Worm (Caenorhabditis elegans) whole organism, late embryonic: ENCODE data around the gene snf-7.

Source experiments
- fkh-10 ChIP-seq: fragments of 150-350 bp; optimal IDR thresholded peaks from 2 replicates; lab custom pipeline; 2014; ENCODE audit warnings: missing biosample characterization, missing genetic modification reagents, missing genetic modification characterization
- hlh-30 ChIP-seq: sonication (generic microtip); optimal IDR thresholded peaks from 2 replicates; lab custom pipeline; 2017; ENCODE audit warnings: antibody characterized with exemption, missing genetic modification characterization, missing compliant biosample characterization; ENCODE audit not compliant: insufficient read depth
- nhr-11 ChIP-seq: fragments of 150-350 bp; optimal IDR thresholded peaks from 2 replicates; lab custom pipeline; 2014; ENCODE audit warnings: missing biosample characterization, missing genetic modification characterization
- nhr-232 ChIP-seq: sonication (generic microtip); optimal IDR thresholded peaks from 2 replicates; lab custom pipeline; 2016; ENCODE audit warnings: missing genetic modification characterization, missing compliant biosample characterization
- pha-4 ChIP-seq: fragments of 150-350 bp; optimal IDR thresholded peaks from 2 replicates; lab custom pipeline; 2018; ENCODE audit warnings: missing biosample characterization, missing genetic modification reagents, missing genetic modification characterization
- tbx-7 ChIP-seq: sonication (generic microtip); optimal IDR thresholded peaks from 2 replicates; lab custom pipeline; 2016; ENCODE audit warnings: missing genotype, missing genetic modification characterization, missing compliant biosample characterization
- unc-3 ChIP-seq, 2 experiments: fragments of 200-800 bp in 1 of 2; sonication (Bioruptor generic) in 1 of 2; sonication (generic microtip) in 1 of 2; conservative IDR thresholded peaks in 1 of 2; optimal IDR thresholded peaks in 1 of 2; 2 replicates each; pipeline versions ENCODE4 v1.3.6 to Lab custom; 2016 to 2022; ENCODE audit warnings: missing compliant biosample characterization in 2 of 2, missing genetic modification characterization in 2 of 2, missing genetic modification reagents in 1 of 2
- zip-5 ChIP-seq: sonication (generic microtip); optimal IDR thresholded peaks from 2 replicates; lab custom pipeline; 2016; ENCODE audit warnings: missing genetic modification characterization, missing compliant biosample characterization

DNA sequence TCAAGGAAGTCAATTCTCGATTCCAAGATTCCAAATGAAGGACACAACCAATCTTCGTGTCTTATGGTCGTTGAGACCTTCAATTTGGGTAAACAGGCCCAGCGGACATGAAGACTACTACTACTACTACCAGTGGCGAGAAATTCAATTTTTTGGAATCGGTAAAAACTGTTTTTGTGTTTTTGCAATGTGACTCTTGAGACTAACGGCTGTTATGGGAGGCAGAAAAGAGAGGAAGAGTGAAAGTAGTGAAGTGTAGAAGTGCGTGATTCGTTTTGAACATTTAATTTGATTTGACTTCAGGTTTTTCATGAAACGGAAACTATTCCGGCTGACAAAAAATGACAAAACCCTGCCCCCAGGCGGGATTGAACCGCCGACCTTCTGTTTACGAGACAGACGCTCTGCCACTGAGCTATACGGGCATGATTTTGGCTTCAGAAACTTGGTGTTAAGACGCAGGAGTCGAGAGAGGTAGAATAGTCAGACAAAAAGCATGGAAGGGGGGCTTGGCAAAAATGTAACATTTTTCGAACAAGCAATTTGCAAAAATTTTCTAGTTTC is 10.6 kb downstream of the snf-7 start:
- TF ChIP-seq nhr-11 (no peak), pha-4 (tag; lab: Kevin White, UChicago) (no peak), fkh-10 (no peak), hlh-30 (no peak), tbx-7 (tag; lab: Kevin White, UChicago) (no peak), unc-3 (GFP tag; conservative IDR thresholded peaks at IDR 0.05; lab: Robert Waterston, UW) (no peak), unc-3 (tag; optimal IDR thresholded peaks at IDR 0.05; lab: Kevin White, UChicago) (no peak), nhr-232 (tag; lab: Kevin White, UChicago) (no peak), zip-5 (no peak)
